Fruit fly (Drosophila melanogaster): ENCODE data around the gene mfrn.

dm6 chr3R:27931461-27931860 is 16.4 kb downstream of the mfrn start:
- TF ChIP-seq h (GFP tag; optimal IDR thresholded peaks at IDR 0.05) (no peak), OdsH (GFP tag; optimal IDR thresholded peaks at IDR 0.05) (no peak), Myc (optimal IDR thresholded peaks at IDR 0.05) (no peak), Dfd (GFP tag; optimal IDR thresholded peaks at IDR 0.05) (no peak), brk (GFP tag; optimal IDR thresholded peaks at IDR 0.05) (no peak), Mio (GFP tag; optimal IDR thresholded peaks at IDR 0.05) (no peak), GATAd (GFP tag; optimal IDR thresholded peaks at IDR 0.05) (no peak)
